Fruit fly (Drosophila melanogaster): ENCODE measurements around the gene CG33995.

DNA sequence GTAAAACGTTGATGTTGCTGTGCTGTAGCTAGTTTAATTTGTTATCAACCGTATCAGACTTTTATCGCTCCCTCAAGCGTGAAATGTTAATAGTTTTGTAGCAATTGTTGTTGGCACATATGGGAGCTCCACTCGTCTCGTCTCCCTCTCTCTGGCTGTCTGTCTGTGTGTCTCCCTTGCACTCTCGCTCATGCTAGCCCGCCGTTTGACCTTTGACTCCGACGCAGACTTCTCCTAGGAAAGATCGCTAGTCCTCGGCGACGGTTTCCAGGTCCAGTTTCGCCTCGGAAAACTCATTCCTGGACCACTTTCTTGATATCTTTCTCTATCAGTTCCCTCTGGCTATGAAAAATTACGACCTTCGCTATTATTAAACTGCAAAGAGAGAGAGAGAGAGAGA is 36.1 kb downstream of the CG33995 start:
- TF ChIP-seq H2.0 (GFP tag; IDR thresholded peaks at IDR 0.05) = no peak
- TF ChIP-seq Ets65A (GFP tag) = no peak
- TF ChIP-seq CG1792 (GFP tag; optimal IDR thresholded peaks at IDR 0.05) = no peak
- TF ChIP-seq Abd-B (GFP tag; optimal IDR thresholded peaks at IDR 0.05) = no peak
- peak in 1 of 2 experiments; percentile 14 for TF ChIP-seq Trl (optimal IDR thresholded peaks at IDR 0.05)
- TF ChIP-seq Trl (GFP tag; optimal IDR thresholded peaks at IDR 0.05) = no peak
- TF ChIP-seq dmrt99B (tag; optimal IDR thresholded peaks at IDR 0.05) = no peak
- TF ChIP-seq HmgD (GFP tag; optimal IDR thresholded peaks at IDR 0.05) = no peak
- no peak for TF ChIP-seq CG9609 (GFP tag; optimal IDR thresholded peaks at IDR 0.05)
- TF ChIP-seq sr (GFP tag; IDR thresholded peaks at IDR 0.05) = no peak
- TF ChIP-seq pan (optimal IDR thresholded peaks at IDR 0.05) = no peak
- no peak for TF ChIP-seq pan (GFP tag; optimal IDR thresholded peaks at IDR 0.05 in 1 of 2, IDR thresholded peaks at IDR 0.05 in 1 of 2)
- no peak for TF ChIP-seq CG7556 (GFP tag; optimal IDR thresholded peaks at IDR 0.05)

Data from whole organism, embryonic.